Worm (Caenorhabditis elegans): Measurements from ENCODE around the gene zip-11.
"Not testable (repeated sequence)": the region's sequence is repeated elsewhere in the genome, so short reads cannot be mapped to it uniquely, and the experiment has no call there.

DNA sequence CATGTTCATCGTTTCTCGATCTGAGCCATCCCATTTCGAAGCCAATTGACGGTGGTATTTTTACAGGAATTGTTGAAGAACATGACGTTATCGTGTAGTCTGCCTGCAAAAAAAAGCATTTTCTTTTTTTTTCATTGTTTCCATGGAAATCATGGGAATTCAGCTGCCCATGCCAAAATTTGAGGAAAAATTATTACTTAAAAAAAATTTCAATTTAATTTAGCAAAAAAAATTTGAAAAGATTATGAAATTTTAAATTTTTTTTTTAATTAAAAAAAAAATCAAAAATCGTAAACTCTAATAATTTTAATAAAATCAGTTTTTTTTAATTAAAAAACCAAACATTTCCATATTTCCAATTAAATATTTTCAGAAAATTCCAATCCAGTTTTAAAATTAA, 20.7 kb downstream of the zip-11 start, which contains the start of gene F42A6.5:
- not testable (repeated sequence) for TF ChIP-seq nhr-19 (GFP tag; conservative IDR thresholded peaks at IDR 0.05); snpc-4 (tag; optimal IDR thresholded peaks at IDR 0.05)

Data from whole organism, L1 larva.